Fruit fly (Drosophila melanogaster) whole organism, embryonic: ENCODE data around the gene Rdl.

Source experiments
- Antp ChIP-seq: fragments of 200-800 bp; sonication (Bioruptor generic); optimal IDR thresholded peaks from 3 replicates; lab custom pipeline; 2016; ENCODE audit warnings: missing biosample characterization, missing genetic modification characterization
- BtbVII ChIP-seq: fragments of 200-800 bp; sonication (Bioruptor generic); optimal IDR thresholded peaks from 3 replicates; lab custom pipeline; 2017; ENCODE audit warnings: missing biosample characterization, mild to moderate bottlenecking, missing genetic modification characterization
- CG10543 ChIP-seq: fragments of 200-800 bp; sonication (Bioruptor generic); optimal IDR thresholded peaks from 3 replicates; lab custom pipeline; 2017; ENCODE audit warnings: missing biosample characterization, mild to moderate bottlenecking, missing genetic modification characterization, moderate library complexity
- CG10959 ChIP-seq: fragments of 200-800 bp; sonication (Bioruptor generic); IDR thresholded peaks from 2 replicates; pipeline ENCODE4 v1.3.6; 2022; ENCODE audit warnings: missing biosample characterization, missing genetic modification characterization
- CG11504 ChIP-seq: fragments of 200-800 bp; sonication (Bioruptor generic); optimal IDR thresholded peaks from 3 replicates; lab custom pipeline; 2019; ENCODE audit warnings: missing biosample characterization, mild to moderate bottlenecking, missing genetic modification characterization, moderate library complexity
- CG11696 ChIP-seq: fragments of 200-800 bp; sonication (Bioruptor generic); IDR thresholded peaks from 2 replicates; pipeline ENCODE4 v1.3.6; 2022; ENCODE audit warnings: missing biosample characterization, missing genetic modification characterization
- CG13287 ChIP-seq: fragments of 200-800 bp; sonication (Bioruptor generic); IDR thresholded peaks from 2 replicates; pipeline ENCODE4 v1.3.6; 2022; ENCODE audit warnings: missing biosample characterization, missing genetic modification characterization; ENCODE audit not compliant: partially characterized antibody
- CG13296 ChIP-seq: fragments of 200-800 bp; sonication (Bioruptor generic); optimal IDR thresholded peaks from 3 replicates; lab custom pipeline; 2018; ENCODE audit warnings: missing biosample characterization, mild to moderate bottlenecking, missing genetic modification characterization
- CG13775 ChIP-seq: fragments of 200-800 bp; sonication (Bioruptor generic); optimal IDR thresholded peaks from 3 replicates; lab custom pipeline; 2017; ENCODE audit warnings: missing biosample characterization, mild to moderate bottlenecking, missing genetic modification characterization
- CG14050 ChIP-seq: fragments of 200-800 bp; sonication (Bioruptor generic); IDR thresholded peaks from 3 replicates; pipeline ENCODE4 v1.3.6; 2022; ENCODE audit warnings: missing biosample characterization, missing genetic modification characterization
- CG14965 ChIP-seq: fragments of 200-800 bp; sonication (Bioruptor generic); optimal IDR thresholded peaks from 2 replicates; lab custom pipeline; 2016; ENCODE audit warnings: missing biosample characterization, missing genetic modification characterization, borderline replicate concordance
- CG15269 ChIP-seq: fragments of 200-800 bp; sonication (Bioruptor generic); optimal IDR thresholded peaks from 2 replicates; lab custom pipeline; 2018; ENCODE audit warnings: missing biosample characterization, mild to moderate bottlenecking, missing genetic modification characterization, moderate library complexity
- CG1647 ChIP-seq: fragments of 200-800 bp; sonication (Bioruptor generic); optimal IDR thresholded peaks from 3 replicates; lab custom pipeline; 2016; ENCODE audit warnings: missing biosample characterization, missing genetic modification characterization
- CG17361 ChIP-seq: fragments of 200-800 bp; sonication (Bioruptor generic); IDR thresholded peaks from 3 replicates; pipeline ENCODE4 v1.3.6; 2022; ENCODE audit warnings: missing biosample characterization, missing genetic modification characterization
- CG2712 ChIP-seq: fragments of 200-800 bp; optimal IDR thresholded peaks from 3 replicates; lab custom pipeline; 2019; ENCODE audit warnings: missing biosample characterization, mild to moderate bottlenecking, missing genetic modification characterization, moderate library complexity
- CG34376 ChIP-seq: fragments of 200-800 bp; sonication (Bioruptor generic); optimal IDR thresholded peaks from 2 replicates; lab custom pipeline; 2018; ENCODE audit warnings: missing biosample characterization, mild to moderate bottlenecking, missing genetic modification characterization
- CG4404 ChIP-seq: fragments of 200-800 bp; sonication (Bioruptor generic); IDR thresholded peaks from 2 replicates; pipeline ENCODE4 v1.3.6; 2022; ENCODE audit warnings: missing biosample characterization, missing genetic modification characterization
- CG6175 ChIP-seq: fragments of 200-800 bp; sonication (Bioruptor generic); IDR thresholded peaks from 3 replicates; pipeline ENCODE4 v1.3.6; 2022; ENCODE audit warnings: missing biosample characterization, missing genetic modification characterization
- CG6689 ChIP-seq: fragments of 200-800 bp; sonication (Bioruptor generic); IDR thresholded peaks from 2 replicates; pipeline ENCODE4 v1.3.6; 2022; ENCODE audit warnings: missing biosample characterization, missing genetic modification characterization
- CG6854 ChIP-seq: fragments of 200-800 bp; sonication (Bioruptor generic); optimal IDR thresholded peaks from 3 replicates; lab custom pipeline; 2017; ENCODE audit warnings: missing biosample characterization, mild to moderate bottlenecking, missing genetic modification characterization
- CG7839 ChIP-seq: fragments of 200-800 bp; sonication (Bioruptor generic); optimal IDR thresholded peaks from 3 replicates; lab custom pipeline; 2018; ENCODE audit warnings: missing biosample characterization, mild to moderate bottlenecking, missing genetic modification characterization, moderate library complexity
- CG8281 ChIP-seq: fragments of 200-800 bp; sonication (Bioruptor generic); optimal IDR thresholded peaks from 2 replicates; lab custom pipeline; 2018; ENCODE audit warnings: missing biosample characterization, mild to moderate bottlenecking, missing genetic modification characterization, moderate library complexity
- Dad ChIP-seq: fragments of 200-800 bp; sonication (Bioruptor generic); optimal IDR thresholded peaks from 3 replicates; lab custom pipeline; 2016; ENCODE audit warnings: missing biosample characterization, missing genetic modification characterization
- Ets65A ChIP-seq: fragments of 200-800 bp; sonication (Bioruptor generic); peaks from one replicate; lab custom pipeline; 2016; ENCODE audit warnings: missing biosample characterization, missing genetic modification characterization
- HLH3B ChIP-seq: fragments of 200-800 bp; sonication (Bioruptor generic); IDR thresholded peaks from 2 replicates; pipeline ENCODE4 v1.3.6; 2022; ENCODE audit warnings: missing biosample characterization, missing genetic modification characterization
- Jarid2 ChIP-seq: fragments of 200-800 bp; sonication (Bioruptor generic); optimal IDR thresholded peaks from 3 replicates; lab custom pipeline; 2017; ENCODE audit warnings: mild to moderate bottlenecking, missing biosample characterization, missing genetic modification reagents, missing genetic modification characterization
- Neu2 ChIP-seq: fragments of 200-800 bp; sonication (Bioruptor generic); optimal IDR thresholded peaks from 3 replicates; lab custom pipeline; 2016; ENCODE audit warnings: missing biosample characterization, missing genetic modification characterization, borderline replicate concordance
- PHDP ChIP-seq: fragments of 200-800 bp; sonication (Bioruptor generic); optimal IDR thresholded peaks from 3 replicates; lab custom pipeline; 2018; ENCODE audit warnings: missing biosample characterization, mild to moderate bottlenecking, missing genetic modification characterization, moderate library complexity
- Pdp1 ChIP-seq, 2 experiments: fragments of 200-800 bp; sonication (Bioruptor generic); optimal IDR thresholded peaks; 3 replicates each; lab custom pipeline; 2016; ENCODE audit warnings: missing biosample characterization in 2 of 2, missing genetic modification characterization in 2 of 2, mild to moderate bottlenecking in 1 of 2, moderate library complexity in 1 of 2
- Rfx ChIP-seq: fragments of 200-800 bp; sonication (Bioruptor generic); IDR thresholded peaks from 2 replicates; pipeline ENCODE4 v1.3.6; 2022; ENCODE audit warnings: missing biosample characterization, missing genetic modification characterization
- Spps ChIP-seq: fragments of 200-800 bp; sonication (Bioruptor generic); optimal IDR thresholded peaks from 2 replicates; lab custom pipeline; 2018; ENCODE audit warnings: missing biosample characterization, mild to moderate bottlenecking, missing genetic modification characterization
- Tbp ChIP-seq: fragments of >200 bp; optimal IDR thresholded peaks from 2 replicates; lab custom pipeline; 2018; ENCODE audit warnings: missing biosample characterization, missing genetic modification characterization
- aop ChIP-seq: fragments of 200-800 bp; sonication (Bioruptor generic); IDR thresholded peaks from 2 replicates; pipeline ENCODE4 v1.3.6; 2022; ENCODE audit warnings: missing biosample characterization, missing genetic modification characterization
- bsh ChIP-seq, 2 experiments: fragments of 200-800 bp; sonication (Bioruptor generic); optimal IDR thresholded peaks; 2 replicates each; lab custom pipeline; 2017 to 2018; ENCODE audit warnings: mild to moderate bottlenecking in 2 of 2, missing biosample characterization in 2 of 2, missing genetic modification characterization in 2 of 2, moderate library complexity in 1 of 2
- cato ChIP-seq: fragments of 200-800 bp; sonication (Bioruptor generic); optimal IDR thresholded peaks from 2 replicates; lab custom pipeline; 2016; ENCODE audit warnings: missing biosample characterization, missing genetic modification characterization, borderline replicate concordance
- chm ChIP-seq: fragments of 200-800 bp; sonication (Bioruptor generic); IDR thresholded peaks from 2 replicates; pipeline ENCODE4 v1.3.6; 2022; ENCODE audit warnings: missing biosample characterization, missing genetic modification characterization
- danr ChIP-seq: fragments of 200-800 bp; sonication (Bioruptor generic); IDR thresholded peaks from 2 replicates; pipeline ENCODE4 v1.3.6; 2022; ENCODE audit warnings: missing biosample characterization, missing genetic modification characterization
- dmrt11E ChIP-seq: fragments of 200-800 bp; sonication (Bioruptor generic); optimal IDR thresholded peaks from 3 replicates; lab custom pipeline; 2018; ENCODE audit warnings: missing biosample characterization, mild to moderate bottlenecking, missing genetic modification characterization, moderate library complexity
- dpn ChIP-seq, 2 experiments: fragments of 200-800 bp; sonication (Bioruptor generic); optimal IDR thresholded peaks; 3 replicates each; lab custom pipeline; 2016; ENCODE audit warnings: missing biosample characterization in 2 of 2, missing genetic modification characterization in 2 of 2
- exex ChIP-seq: fragments of 200-800 bp; sonication (Bioruptor generic); optimal IDR thresholded peaks from 4 replicates; lab custom pipeline; 2018; ENCODE audit warnings: missing biosample characterization, mild to moderate bottlenecking, missing genetic modification characterization, moderate library complexity
- fd3F ChIP-seq: fragments of 200-800 bp; sonication (Bioruptor generic); optimal IDR thresholded peaks from 2 replicates; lab custom pipeline; 2018; ENCODE audit warnings: missing biosample characterization, mild to moderate bottlenecking, missing genetic modification characterization, moderate library complexity
- grn ChIP-seq: fragments of 200-800 bp; sonication (Bioruptor generic); optimal IDR thresholded peaks from 3 replicates; lab custom pipeline; 2017; ENCODE audit warnings: missing biosample characterization, missing genetic modification characterization
- klu ChIP-seq: fragments of 200-800 bp; sonication (Bioruptor generic); IDR thresholded peaks from 2 replicates; pipeline ENCODE4 v1.3.6; 2022; ENCODE audit warnings: missing biosample characterization, missing genetic modification characterization
- lov ChIP-seq, 2 experiments: fragments of 200-800 bp in 1 of 2; fragments of >200 bp in 1 of 2; sonication (Bioruptor generic) in 1 of 2; IDR thresholded peaks in 1 of 2; optimal IDR thresholded peaks in 1 of 2; 2 replicates in 1 of 2; 3 replicates in 1 of 2; pipeline versions ENCODE4 v1.3.6 to Lab custom; 2017 to 2022; ENCODE audit warnings: missing biosample characterization in 1 of 2, missing genetic modification characterization in 1 of 2
- mam ChIP-seq: fragments of 200-800 bp; sonication (Bioruptor generic); optimal IDR thresholded peaks from 3 replicates; lab custom pipeline; 2016; ENCODE audit warnings: missing biosample characterization, missing genetic modification characterization
- nerfin-1 ChIP-seq: fragments of 200-800 bp; sonication (Bioruptor generic); optimal IDR thresholded peaks from 3 replicates; lab custom pipeline; 2019; ENCODE audit warnings: missing biosample characterization, mild to moderate bottlenecking, missing genetic modification characterization, moderate library complexity
- sd ChIP-seq: fragments of 200-800 bp; sonication (Bioruptor generic); optimal IDR thresholded peaks from 3 replicates; lab custom pipeline; 2018; ENCODE audit warnings: missing biosample characterization, mild to moderate bottlenecking, missing genetic modification characterization, moderate library complexity
- sens ChIP-seq: fragments of 200-800 bp; sonication (Bioruptor generic); peaks from one replicate; lab custom pipeline; 2016; ENCODE audit warnings: missing biosample characterization, missing genetic modification characterization
- tio ChIP-seq: fragments of 200-800 bp; sonication (Bioruptor generic); optimal IDR thresholded peaks from 2 replicates; lab custom pipeline; 2017; ENCODE audit warnings: missing biosample characterization, missing genetic modification characterization, inconsistent platforms

Gene Rdl

dm6 chr3L:9141998-9142397 lies 40.0 kb downstream of the Rdl start:
- TF ChIP-seq fd3F (no peak), Neu2 (GFP tag; lab: Kevin White, UChicago) (peak; percentile 90)
- TF ChIP-seq, all 482 proteins: peak for 1

- TF ChIP-seq CG4404 (GFP tag; lab: Robert Waterston, UW): no peak
- TF ChIP-seq CG14050 (GFP tag; lab: Robert Waterston, UW): no peak
- no peak for TF ChIP-seq dmrt11E (tag; lab: Kevin White, UChicago)
- no peak for TF ChIP-seq HLH3B (GFP tag; lab: Robert Waterston, UW)
- no peak for TF ChIP-seq CG13287
- no peak for TF ChIP-seq Ets65A (GFP tag; lab: Kevin White, UChicago)
- TF ChIP-seq klu: no peak
- peak; percentile 1 for TF ChIP-seq CG13296 (GFP tag; lab: Kevin White, UChicago)
- TF ChIP-seq BtbVII (GFP tag; lab: Kevin White, UChicago): no peak
- TF ChIP-seq CG6689 (GFP tag; lab: Robert Waterston, UW): no peak
- TF ChIP-seq Antp (GFP tag; lab: Kevin White, UChicago): no peak
- TF ChIP-seq PHDP (tag; lab: Kevin White, UChicago): peak; percentile 42
- no peak for TF ChIP-seq sens (GFP tag; lab: Kevin White, UChicago)
- no peak for TF ChIP-seq sd (tag; lab: Kevin White, UChicago)
- TF ChIP-seq tio: no peak
- no peak for TF ChIP-seq bsh (GFP tag; optimal IDR thresholded peaks at IDR 0.05; lab: Kevin White, UChicago)
- TF ChIP-seq CG7839 (tag; lab: Kevin White, UChicago): no peak
- TF ChIP-seq lov (optimal IDR thresholded peaks at IDR 0.05; lab: Kevin White, UChicago): no peak
- no peak for TF ChIP-seq lov (GFP tag; IDR thresholded peaks at IDR 0.05; lab: Robert Waterston, UW)
- no peak for TF ChIP-seq grn (GFP tag; lab: Kevin White, UChicago)
- no peak for TF ChIP-seq CG11504 (tag; lab: Kevin White, UChicago)
- TF ChIP-seq Dad (GFP tag; lab: Kevin White, UChicago): no peak
- no peak for TF ChIP-seq mam (GFP tag; lab: Kevin White, UChicago)
- no peak for TF ChIP-seq dpn (GFP tag; optimal IDR thresholded peaks at IDR 0.05; lab: Kevin White, UChicago)
- TF ChIP-seq CG11696 (GFP tag; lab: Robert Waterston, UW): no peak
- TF ChIP-seq CG34376 (GFP tag; lab: Kevin White, UChicago): peak; percentile 63
- TF ChIP-seq CG6854: no peak
- TF ChIP-seq Spps: no peak
- no peak for TF ChIP-seq aop (GFP tag; lab: Robert Waterston, UW)
- TF ChIP-seq danr (GFP tag; lab: Robert Waterston, UW): no peak
- peak; percentile 15 for TF ChIP-seq CG15269 (tag; lab: Kevin White, UChicago)
- no peak for TF ChIP-seq nerfin-1 (tag; lab: Kevin White, UChicago)
- peak; percentile 5 for TF ChIP-seq CG8281
- no peak for TF ChIP-seq CG10543 (GFP tag; lab: Kevin White, UChicago)
- peak; percentile 67 for TF ChIP-seq exex (tag; lab: Kevin White, UChicago)
- no peak for TF ChIP-seq CG10959 (GFP tag; lab: Robert Waterston, UW)
- TF ChIP-seq Jarid2 (GFP tag; lab: Kevin White, UChicago): no peak
- TF ChIP-seq CG2712 (tag; lab: Kevin White, UChicago): no peak
- TF ChIP-seq Pdp1 (GFP tag; optimal IDR thresholded peaks at IDR 0.05; lab: Kevin White, UChicago): peak in 1 of 2 experiments; percentile 43
- TF ChIP-seq CG13775 (GFP tag; lab: Kevin White, UChicago): no peak
- no peak for TF ChIP-seq CG1647 (GFP tag; lab: Kevin White, UChicago)
- TF ChIP-seq CG14965 (GFP tag; lab: Kevin White, UChicago): no peak
- no peak for TF ChIP-seq CG17361
- no peak for TF ChIP-seq Rfx (GFP tag; lab: Robert Waterston, UW)
- no peak for TF ChIP-seq chm (GFP tag; lab: Robert Waterston, UW)
- TF ChIP-seq cato (GFP tag; lab: Kevin White, UChicago): no peak
- no peak for TF ChIP-seq CG6175 (GFP tag; lab: Robert Waterston, UW)
- TF ChIP-seq Tbp: no peak
These were observed 42.4 kb downstream of the Rdl start for dm6 chr3L:9139553-9139952.
